Fruit fly (Drosophila melanogaster): ENCODE data around the gene Kul.
A peak's percentile ranks its signal among the peaks of the same experiment; 100 is the strongest.

DNA sequence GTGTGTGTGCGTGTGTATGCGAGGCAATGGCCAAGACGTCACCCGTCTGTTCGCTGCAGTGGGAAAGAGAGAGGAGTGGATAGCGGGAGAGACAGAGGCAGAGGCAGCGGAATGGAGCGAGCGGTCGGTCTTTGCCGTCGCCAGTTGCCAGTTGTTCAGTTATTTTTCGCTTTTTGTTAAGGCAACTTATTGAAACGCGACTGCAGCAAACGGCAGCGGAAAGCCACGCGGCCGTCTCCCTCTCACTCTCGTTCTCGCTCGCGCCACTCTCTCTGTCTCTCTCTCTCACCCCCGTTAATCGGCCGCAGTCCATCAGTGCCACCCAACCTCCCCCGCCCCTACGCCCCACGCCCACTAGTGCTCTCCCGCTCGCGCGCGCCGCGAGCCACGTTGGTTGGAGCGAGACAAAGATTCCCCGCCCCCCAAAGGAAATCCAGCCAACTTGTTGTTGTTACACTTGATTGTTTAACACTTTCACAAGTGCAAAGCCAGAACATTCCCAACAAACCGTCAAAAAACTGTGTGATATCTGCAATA lies 47.2 kb downstream of the Kul start:
- TF ChIP-seq CG9932 (GFP tag; IDR thresholded peaks at IDR 0.05) = no peak
- no peak for TF ChIP-seq HLHmδ (GFP tag; optimal IDR thresholded peaks at IDR 0.05)
- TF ChIP-seq CG8478 (optimal IDR thresholded peaks at IDR 0.05) = peak; percentile 96
- TF ChIP-seq nom (GFP tag; optimal IDR thresholded peaks at IDR 0.05) = peak; percentile 75

Data from whole organism, embryonic.